Fruit fly (Drosophila melanogaster): ENCODE measurements around the gene dos.

DNA sequence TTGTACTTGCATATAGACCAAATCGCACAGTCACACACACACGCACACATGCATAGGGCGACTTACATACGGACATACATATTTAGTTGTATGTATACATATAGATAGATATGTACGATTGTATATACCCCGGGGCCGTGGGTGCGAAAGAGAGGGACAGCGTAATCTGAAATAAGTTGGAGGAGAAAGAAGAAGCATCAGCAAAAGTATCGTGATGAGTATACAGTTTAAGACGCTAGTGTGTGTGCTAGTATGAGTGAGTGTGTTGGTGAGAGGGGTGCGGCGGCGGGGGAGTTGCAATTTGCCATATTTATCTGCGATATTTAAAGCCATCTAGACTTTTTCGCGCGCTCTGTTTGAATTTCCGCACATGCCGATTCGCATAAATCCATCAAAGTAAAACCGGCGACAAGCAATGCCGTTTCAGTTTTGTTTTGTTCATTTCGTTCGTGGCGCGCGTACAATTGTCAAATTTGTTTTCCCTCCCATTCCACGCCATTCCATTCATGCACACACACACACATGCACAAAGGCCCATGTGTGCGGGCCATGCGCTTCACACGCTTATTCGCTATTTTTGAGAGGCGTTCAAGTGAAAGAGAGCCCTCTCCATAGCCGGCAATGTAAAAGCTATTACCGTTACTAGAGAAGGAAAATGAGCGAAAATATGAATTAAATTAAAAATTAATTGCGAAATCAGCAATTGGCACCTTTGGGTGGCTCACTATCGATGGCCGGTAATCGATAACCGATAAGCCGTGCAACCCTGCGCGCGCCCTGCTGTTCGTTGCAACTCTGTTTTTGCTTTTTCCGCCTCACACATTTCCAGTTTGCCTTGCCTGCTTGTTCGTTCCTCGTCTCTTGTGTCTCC, 46.0 kb downstream of the dos start:
- TF ChIP-seq psq (optimal IDR thresholded peaks at IDR 0.05): no peak
- TF ChIP-seq EcR (GFP tag; optimal IDR thresholded peaks at IDR 0.05): no peak
- no peak for TF ChIP-seq pan (optimal IDR thresholded peaks at IDR 0.05)
